Worm (Caenorhabditis elegans) whole organism, mixed stage, embryonic: ENCODE results near the gene srg-17.

Experiments
- M03D4.4 ChIP-seq: sonication (generic microtip); optimal IDR thresholded peaks from 2 replicates; lab custom pipeline; 2017; ENCODE audit warnings: mild to moderate bottlenecking, missing genetic modification characterization, missing compliant biosample characterization
- bed-3 ChIP-seq: fragments of 200-800 bp; sonication (Bioruptor generic); optimal IDR thresholded peaks from 3 replicates; lab custom pipeline; 2018; ENCODE audit warnings: mild to moderate bottlenecking, missing genetic modification characterization, moderate library complexity, missing compliant biosample characterization
- ceh-39 ChIP-seq: fragments of 150-350 bp; optimal IDR thresholded peaks from 2 replicates; lab custom pipeline; 2014; ENCODE audit warnings: missing biosample characterization, missing genetic modification characterization
- ceh-83 ChIP-seq: fragments of 200-800 bp; sonication (Bioruptor generic); optimal IDR thresholded peaks from 2 replicates; lab custom pipeline; 2018; ENCODE audit warnings: mild to moderate bottlenecking, missing genetic modification characterization, missing compliant biosample characterization
- ces-1 ChIP-seq: fragments of 150-350 bp; optimal IDR thresholded peaks from 2 replicates; lab custom pipeline; 2014; ENCODE audit warnings: missing biosample characterization, missing genetic modification reagents, missing genetic modification characterization
- cnd-1 ChIP-seq: fragments of 200-800 bp; sonication (Bioruptor generic); optimal IDR thresholded peaks from 2 replicates; lab custom pipeline; 2018; ENCODE audit warnings: mild to moderate bottlenecking, missing genetic modification characterization, missing compliant biosample characterization
- drap-1 ChIP-seq: fragments of 200-800 bp; sonication (Bioruptor generic); optimal IDR thresholded peaks from 3 replicates; lab custom pipeline; 2018; ENCODE audit warnings: mild to moderate bottlenecking, missing genetic modification characterization, missing compliant biosample characterization
- elt-1 ChIP-seq: sonication (generic microtip); optimal IDR thresholded peaks from 2 replicates; lab custom pipeline; 2017; ENCODE audit warnings: missing genetic modification characterization, mild to moderate bottlenecking, missing compliant biosample characterization, antibody characterized with exemption, moderate library complexity, borderline replicate concordance; ENCODE audit not compliant: insufficient read depth
- elt-3 ChIP-seq: fragments of 150-350 bp; optimal IDR thresholded peaks from 2 replicates; lab custom pipeline; 2014; ENCODE audit warnings: missing biosample characterization, missing genetic modification characterization
- flh-1 ChIP-seq: fragments of 200-800 bp; sonication (Bioruptor generic); optimal IDR thresholded peaks from 2 replicates; lab custom pipeline; 2018; ENCODE audit warnings: mild to moderate bottlenecking, missing genetic modification characterization, moderate library complexity, missing compliant biosample characterization
- ham-2 ChIP-seq: fragments of 200-800 bp; sonication (Bioruptor generic); optimal IDR thresholded peaks from 2 replicates; lab custom pipeline; 2018; ENCODE audit warnings: mild to moderate bottlenecking, missing genetic modification characterization, missing compliant biosample characterization
- hlh-1 ChIP-seq: fragments of 150-350 bp; optimal IDR thresholded peaks from 2 replicates; lab custom pipeline; 2014; ENCODE audit warnings: missing biosample characterization, missing genetic modification reagents, missing genetic modification characterization
- lin-13 ChIP-seq: fragments of 150-350 bp; optimal IDR thresholded peaks from 2 replicates; lab custom pipeline; 2014; ENCODE audit warnings: missing biosample characterization, missing genetic modification characterization
- lin-32 ChIP-seq: fragments of 200-800 bp; sonication (Bioruptor generic); optimal IDR thresholded peaks from 2 replicates; lab custom pipeline; 2018; ENCODE audit warnings: mild to moderate bottlenecking, missing genetic modification characterization, missing compliant biosample characterization
- lsy-2 ChIP-seq: fragments of 150-350 bp; optimal IDR thresholded peaks from 2 replicates; lab custom pipeline; 2014; ENCODE audit warnings: missing biosample characterization, missing genetic modification characterization
- mab-5 ChIP-seq: fragments of 150-350 bp; optimal IDR thresholded peaks from 2 replicates; lab custom pipeline; 2014; ENCODE audit warnings: missing biosample characterization, missing genetic modification characterization
- mep-1 ChIP-seq: fragments of 150-350 bp; optimal IDR thresholded peaks from 2 replicates; lab custom pipeline; 2017; ENCODE audit warnings: missing biosample characterization, missing genetic modification reagents, missing genetic modification characterization, inconsistent platforms
- mls-2 ChIP-seq: sonication (generic microtip); optimal IDR thresholded peaks from 2 replicates; lab custom pipeline; 2016; ENCODE audit warnings: mild to moderate bottlenecking, missing genetic modification characterization, moderate library complexity, missing compliant biosample characterization
- nhr-12 ChIP-seq: fragments of 150-350 bp; optimal IDR thresholded peaks from 2 replicates; lab custom pipeline; 2014; ENCODE audit warnings: missing biosample characterization, missing genetic modification characterization
- nhr-2 ChIP-seq: fragments of 150-350 bp; optimal IDR thresholded peaks from 2 replicates; lab custom pipeline; 2014; ENCODE audit warnings: missing biosample characterization, missing genetic modification characterization
- nhr-237 ChIP-seq: fragments of 150-350 bp; optimal IDR thresholded peaks from 2 replicates; lab custom pipeline; 2014; ENCODE audit warnings: missing biosample characterization, missing genetic modification characterization
- nhr-76 ChIP-seq: sonication (generic microtip); optimal IDR thresholded peaks from 2 replicates; lab custom pipeline; 2017; ENCODE audit warnings: missing biosample characterization, missing genetic modification characterization
- pha-4 ChIP-seq: fragments of 150-350 bp; optimal IDR thresholded peaks from 2 replicates; lab custom pipeline; 2018; ENCODE audit warnings: missing biosample characterization, missing genetic modification reagents, missing genetic modification characterization
- sem-2 ChIP-seq: fragments of 200-800 bp; sonication (Bioruptor generic); optimal IDR thresholded peaks from 2 replicates; lab custom pipeline; 2018; ENCODE audit warnings: mild to moderate bottlenecking, missing genetic modification characterization, missing compliant biosample characterization
- snpc-4 ChIP-seq: fragments of 150-350 bp; optimal IDR thresholded peaks from 2 replicates; lab custom pipeline; 2014; ENCODE audit warnings: missing biosample characterization, missing genetic modification characterization
- sptf-1 ChIP-seq: sonication (generic microtip); optimal IDR thresholded peaks from 2 replicates; lab custom pipeline; 2017; ENCODE audit warnings: mild to moderate bottlenecking, missing genetic modification characterization, moderate library complexity, missing compliant biosample characterization
- tbx-8 ChIP-seq: fragments of 200-800 bp; sonication (Bioruptor generic); optimal IDR thresholded peaks from 2 replicates; lab custom pipeline; 2018; ENCODE audit warnings: mild to moderate bottlenecking, missing genetic modification characterization, moderate library complexity, missing compliant biosample characterization
- unc-120 ChIP-seq: sonication (generic microtip); optimal IDR thresholded peaks from 2 replicates; lab custom pipeline; 2017; ENCODE audit warnings: missing genetic modification characterization, missing compliant biosample characterization; ENCODE audit not compliant: poor library complexity, severe bottlenecking
- unc-39 ChIP-seq: fragments of 150-350 bp; optimal IDR thresholded peaks from 2 replicates; lab custom pipeline; 2014; ENCODE audit warnings: missing biosample characterization, missing genetic modification characterization
- unc-62 ChIP-seq: fragments of 150-350 bp; optimal IDR thresholded peaks from 2 replicates; lab custom pipeline; 2014; ENCODE audit warnings: missing biosample characterization, missing genetic modification reagents, missing genetic modification characterization
- ztf-11 ChIP-seq: fragments of 150-350 bp; optimal IDR thresholded peaks from 2 replicates; lab custom pipeline; 2014; ENCODE audit warnings: missing biosample characterization, missing genetic modification characterization

The srg-17 gene

ce11 chrII:12502784-12503183 lies 29.3 kb downstream of the srg-17 start, which contains the start of gene ador-1:
Gene ador-1, minus strand, starts transcription at chrII:12502884.
- no peak for TF ChIP-seq sem-2 (GFP tag; lab: Kevin White, UChicago)
- TF ChIP-seq nhr-237 (tag; lab: Kevin White, UChicago): no peak
- TF ChIP-seq ceh-83: no peak
- no peak for TF ChIP-seq ceh-39 (tag; lab: Kevin White, UChicago)
- no peak for TF ChIP-seq hlh-1 (tag; lab: Kevin White, UChicago)
- no peak for TF ChIP-seq elt-1 (tag; lab: Kevin White, UChicago)
- TF ChIP-seq mls-2: no peak
- no peak for TF ChIP-seq ztf-11
- no peak for TF ChIP-seq nhr-12 (tag; lab: Kevin White, UChicago)
- TF ChIP-seq lin-32 (GFP tag; lab: Kevin White, UChicago): no peak
- no peak for TF ChIP-seq lin-13 (tag; lab: Kevin White, UChicago)

- TF ChIP-seq M03D4.4 (tag; lab: Kevin White, UChicago) (no peak), drap-1 (GFP tag; lab: Kevin White, UChicago) (no peak), ceh-39 (tag; lab: Kevin White, UChicago) (no peak), ztf-11 (no peak), elt-1 (tag; lab: Kevin White, UChicago) (no peak), unc-62 (GFP tag; lab: Kevin White, UChicago) (no peak), mep-1 (tag; lab: Kevin White, UChicago) (no peak), sem-2 (GFP tag; lab: Kevin White, UChicago) (no peak), tbx-8 (GFP tag; lab: Kevin White, UChicago) (no peak), lsy-2 (tag; lab: Kevin White, UChicago) (no peak), cnd-1 (no peak), nhr-76 (tag; lab: Kevin White, UChicago) (no peak), pha-4 (tag; lab: Kevin White, UChicago) (no peak)
Observed at ce11 chrII:12506511-12506910, 33.0 kb downstream of the srg-17 start.

ce11 chrII:12507038-12507437 lies 33.5 kb downstream of the srg-17 start, which contains the start of gene srh-68:
Gene srh-68, plus strand, starts transcription at chrII:12507338.
- TF ChIP-seq sem-2 (GFP tag; lab: Kevin White, UChicago) (no peak), mep-1 (tag; lab: Kevin White, UChicago) (no peak), nhr-12 (tag; lab: Kevin White, UChicago) (no peak), ceh-39 (tag; lab: Kevin White, UChicago) (no peak), elt-3 (tag; lab: Kevin White, UChicago) (no peak), unc-39 (tag; lab: Kevin White, UChicago) (no peak)

ce11 chrII:12508650-12509049 lies 35.1 kb downstream of the srg-17 start, which contains the start of gene srh-67:
Gene srh-67, plus strand, starts transcription at chrII:12508950.
- TF ChIP-seq pha-4 (tag; lab: Kevin White, UChicago) (no peak), ceh-39 (tag; lab: Kevin White, UChicago) (no peak), unc-120 (tag; lab: Kevin White, UChicago) (no peak), nhr-76 (tag; lab: Kevin White, UChicago) (no peak), bed-3 (no peak), tbx-8 (GFP tag; lab: Kevin White, UChicago) (no peak), ces-1 (no peak), nhr-237 (tag; lab: Kevin White, UChicago) (no peak), lsy-2 (tag; lab: Kevin White, UChicago) (no peak), snpc-4 (no peak), lin-13 (tag; lab: Kevin White, UChicago) (no peak), sem-2 (GFP tag; lab: Kevin White, UChicago) (no peak), mep-1 (tag; lab: Kevin White, UChicago) (no peak), unc-39 (tag; lab: Kevin White, UChicago) (no peak), lin-32 (GFP tag; lab: Kevin White, UChicago) (no peak), ham-2 (GFP tag; lab: Kevin White, UChicago) (no peak)

- TF ChIP-seq snpc-4 (no peak), mab-5 (tag; lab: Kevin White, UChicago) (no peak), lin-32 (GFP tag; lab: Kevin White, UChicago) (no peak), cnd-1 (no peak), mls-2 (no peak), ztf-11 (no peak), nhr-2 (tag; lab: Kevin White, UChicago) (no peak), nhr-76 (tag; lab: Kevin White, UChicago) (no peak), hlh-1 (tag; lab: Kevin White, UChicago) (no peak), elt-3 (tag; lab: Kevin White, UChicago) (no peak), sptf-1 (no peak), pha-4 (tag; lab: Kevin White, UChicago) (no peak), sem-2 (GFP tag; lab: Kevin White, UChicago) (no peak), mep-1 (tag; lab: Kevin White, UChicago) (no peak), ham-2 (GFP tag; lab: Kevin White, UChicago) (no peak), flh-1 (GFP tag; lab: Kevin White, UChicago) (no peak)
Observed at ce11 chrII:12511866-12512265, 38.4 kb downstream of the srg-17 start, which contains the start of gene srh-73. Gene srh-73, plus strand, starts transcription at chrII:12512166.
